Fruit fly (Drosophila melanogaster): ENCODE data around the gene srp.

srp gene

DNA sequence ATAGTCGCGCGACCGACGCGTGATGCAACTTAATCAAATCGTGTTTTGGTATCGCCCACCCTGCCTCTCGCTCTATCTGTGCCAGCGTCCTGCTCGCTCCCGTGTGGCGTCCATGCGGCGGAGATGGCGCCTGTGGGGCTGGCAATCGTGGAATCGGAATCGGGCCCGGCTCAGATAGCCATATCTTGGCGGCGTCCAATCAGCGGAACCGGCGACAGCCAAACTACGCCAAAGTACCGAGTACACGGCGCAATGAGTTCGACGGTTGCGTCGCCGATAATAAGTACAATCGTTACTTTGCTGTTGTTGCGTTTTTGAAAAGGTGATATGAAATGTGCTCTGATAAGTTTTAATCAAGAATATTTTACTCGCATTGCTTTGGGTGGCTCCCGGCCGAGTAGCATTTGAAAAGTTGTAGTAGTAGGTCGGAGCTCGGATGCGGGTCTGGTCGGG, at the start of gene srp:
Gene srp (plus strand): TSS at position 391 of the 453 bp plus-strand sequence.
- no peak for TF ChIP-seq CG17801 (GFP tag; optimal IDR thresholded peaks at IDR 0.05; ENCODE audit: partially characterized antibody)

DNA sequence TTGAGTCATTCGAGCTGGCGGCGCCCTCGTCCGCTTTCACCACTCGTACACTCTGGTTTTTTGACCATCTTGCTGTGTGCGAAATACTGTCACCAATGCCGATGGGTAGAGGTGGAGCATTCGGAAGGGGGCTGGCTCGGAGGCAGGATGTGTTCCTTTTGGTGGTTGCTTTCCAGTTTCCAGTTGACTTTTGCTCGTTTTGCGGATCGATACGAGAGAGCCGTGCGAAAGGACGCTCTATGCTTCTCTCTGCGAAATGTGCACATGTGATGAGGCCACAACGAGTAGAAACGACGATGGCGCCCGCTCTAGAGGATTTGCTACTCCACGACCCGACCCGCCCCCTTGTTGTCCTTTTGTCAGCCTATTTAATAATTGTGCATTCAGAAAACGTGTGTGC, 48.2 kb upstream of the srp start:
- no peak for TF ChIP-seq CG17801 (GFP tag; optimal IDR thresholded peaks at IDR 0.05; ENCODE audit: partially characterized antibody)

DNA sequence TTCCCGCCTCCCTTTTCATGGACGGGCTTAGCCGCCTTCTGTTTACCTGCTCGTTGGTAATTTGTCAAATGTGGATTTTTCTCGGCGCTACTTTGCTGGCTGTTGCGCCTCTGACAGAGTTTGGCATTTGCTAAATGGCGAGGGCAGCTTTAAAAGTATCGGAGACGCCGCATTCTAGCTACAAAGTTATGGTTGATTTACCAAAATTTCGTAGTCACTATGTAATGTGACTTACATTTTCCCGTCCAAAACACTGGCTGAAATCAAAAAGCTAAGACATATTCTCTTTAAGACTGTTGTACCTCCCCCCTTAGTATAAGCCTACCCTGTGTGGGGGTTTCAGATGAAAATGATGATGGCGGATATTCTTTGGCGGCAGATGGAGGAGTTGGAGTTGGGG, 38.3 kb upstream of the srp start:
- no peak for TF ChIP-seq CG17801 (GFP tag; optimal IDR thresholded peaks at IDR 0.05; ENCODE audit: partially characterized antibody)

- no peak for TF ChIP-seq CG17801 (GFP tag; optimal IDR thresholded peaks at IDR 0.05; ENCODE audit: partially characterized antibody)
Observed at dm6 chr3R:15950843-15951242, 35.1 kb upstream of the srp start, which contains the start of the genes CG31088 and CG46383. TSS of gene CG31088 (minus strand) at chr3R:15950943. TSS of gene CG46383 (minus strand) at chr3R:15950943.

DNA sequence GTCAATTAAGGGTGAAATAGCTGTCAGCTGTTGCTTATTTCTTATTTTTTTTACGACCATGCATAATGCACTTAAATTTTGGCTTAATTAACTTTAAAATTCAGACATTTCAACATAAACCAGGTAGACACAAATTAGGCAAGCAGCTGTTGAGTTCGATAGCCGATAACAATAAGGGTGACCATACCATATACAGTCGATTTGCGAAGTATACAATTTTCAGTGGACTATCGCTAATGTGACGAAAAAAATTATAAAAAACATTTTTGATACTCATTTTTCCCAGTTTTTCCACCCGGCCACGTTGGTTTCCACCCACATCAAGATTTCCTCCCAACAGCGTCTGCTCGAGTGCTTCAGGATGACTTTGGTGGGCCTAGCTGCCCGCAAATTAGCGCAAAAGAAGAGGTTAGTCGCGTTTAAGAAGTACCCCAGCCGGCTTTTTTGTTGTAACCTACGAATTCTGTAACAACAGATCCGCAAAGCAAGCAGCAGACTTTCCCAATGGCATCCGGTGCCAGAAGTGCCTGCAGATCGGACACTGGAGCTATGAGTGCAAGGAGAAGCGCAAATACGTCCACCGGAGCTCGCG, 22.2 kb upstream of the srp start, which contains the start of the genes CG4287 and CG5516:
Gene CG4287 (minus strand): TSS at position 178 of the 592 bp plus-strand sequence.
Gene CG5516 (plus strand): TSS at position 195 of the 592 bp plus-strand sequence.
- peak; percentile 61 for TF ChIP-seq CG17801 (GFP tag; optimal IDR thresholded peaks at IDR 0.05; ENCODE audit: partially characterized antibody)

DNA sequence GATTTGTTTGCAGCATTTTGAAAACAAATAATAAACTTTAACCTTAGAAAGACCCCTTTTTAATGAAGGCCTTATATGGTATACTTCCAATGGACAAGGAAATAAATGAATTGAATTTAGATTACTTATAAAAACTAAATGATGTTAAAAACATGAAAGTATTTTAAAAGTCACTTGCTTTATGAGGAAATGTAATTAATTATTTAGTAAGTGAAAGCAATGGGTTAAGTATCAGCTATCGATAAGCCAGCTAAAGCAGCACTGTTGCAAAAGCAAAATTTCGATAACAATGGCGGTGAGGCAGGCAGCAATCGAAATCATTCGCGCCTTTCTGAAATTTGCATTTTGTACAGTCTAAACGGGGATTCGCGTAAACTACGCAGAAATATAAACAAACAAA, 20.8 kb upstream of the srp start, which contains the start of the genes CG32856 and Rbf2:
Gene CG32856 (minus strand): TSS at position 183 of the 400 bp plus-strand sequence.
Gene Rbf2 (plus strand): TSS at position 278 of the 400 bp plus-strand sequence.
- peak; percentile 93 for TF ChIP-seq CG17801 (GFP tag; optimal IDR thresholded peaks at IDR 0.05; ENCODE audit: partially characterized antibody)

DNA sequence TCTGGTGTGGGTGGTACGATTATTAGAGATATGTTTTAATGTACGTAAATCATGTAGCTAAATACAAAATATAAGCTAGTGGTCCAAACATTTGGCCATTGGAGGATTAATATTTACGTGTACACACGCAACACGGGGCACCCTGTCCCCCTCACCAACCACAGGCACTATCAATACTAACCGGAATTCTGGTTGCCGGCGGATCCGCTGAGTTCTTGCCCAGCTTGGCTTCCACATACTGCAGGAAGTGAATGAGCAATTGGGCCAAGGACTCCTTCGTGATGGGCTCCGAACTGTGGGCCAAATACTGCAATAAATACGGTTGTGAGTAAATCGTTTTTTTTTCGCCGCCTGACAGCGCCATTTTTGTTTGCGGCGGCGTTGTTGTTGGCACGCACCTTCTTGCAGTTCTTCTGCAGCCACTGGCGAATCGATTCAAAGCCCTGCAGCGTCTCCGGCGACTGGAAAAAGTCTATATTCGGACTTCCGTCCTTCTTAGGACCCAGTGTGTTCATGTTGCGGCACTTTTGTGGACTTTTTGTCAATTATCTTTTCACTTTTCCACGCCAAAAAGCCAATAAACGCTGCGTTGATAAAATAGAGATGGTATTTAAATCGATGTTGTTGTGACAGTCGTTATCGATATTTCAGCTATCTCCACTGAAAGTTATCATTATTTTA, 13.5 kb upstream of the srp start, which contains the start of gene mor:
Gene mor (minus strand): TSS at position 616 of the 681 bp plus-strand sequence.
- TF ChIP-seq CG17801 (GFP tag; optimal IDR thresholded peaks at IDR 0.05; ENCODE audit: partially characterized antibody) = no peak

- TF ChIP-seq CG17801 (GFP tag; optimal IDR thresholded peaks at IDR 0.05; ENCODE audit: partially characterized antibody) = no peak
Observed at dm6 chr3R:15972979-15973486, 12.9 kb upstream of the srp start, which contains the start of gene Hel89B. TSS of gene Hel89B (plus strand) at chr3R:15973298.

dm6 chr3R:15973488-15973975, 12.4 kb upstream of the srp start:
- no peak for TF ChIP-seq CG17801 (GFP tag; optimal IDR thresholded peaks at IDR 0.05; ENCODE audit: partially characterized antibody)

dm6 chr3R:15974235-15974634, 11.7 kb upstream of the srp start:
- peak; percentile 45 for TF ChIP-seq CG17801 (GFP tag; optimal IDR thresholded peaks at IDR 0.05; ENCODE audit: partially characterized antibody)

DNA sequence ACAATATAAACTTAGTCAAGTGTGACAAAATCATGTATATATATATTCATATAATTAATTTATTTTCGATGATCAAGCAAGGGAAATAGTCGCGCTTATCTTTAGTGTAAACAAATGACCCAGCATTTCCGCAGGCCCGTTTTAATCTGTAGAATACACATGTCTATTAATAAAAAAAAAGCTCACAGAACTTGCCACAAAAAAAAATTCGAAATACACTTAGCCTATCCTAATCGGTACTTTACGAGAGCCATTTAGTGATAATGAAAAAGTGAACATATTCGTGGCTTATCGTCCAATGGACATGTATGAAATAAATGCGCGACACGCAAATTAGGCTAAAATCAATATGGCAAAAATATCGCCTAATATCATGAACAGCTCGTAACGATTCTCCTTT, 10.8 kb upstream of the srp start:
- no peak for TF ChIP-seq CG17801 (GFP tag; optimal IDR thresholded peaks at IDR 0.05; ENCODE audit: partially characterized antibody)

dm6 chr3R:15983541-15984229, 2.3 kb upstream of the srp start:
- no peak for TF ChIP-seq CG17801 (GFP tag; optimal IDR thresholded peaks at IDR 0.05; ENCODE audit: partially characterized antibody)

- TF ChIP-seq CG17801 (GFP tag; optimal IDR thresholded peaks at IDR 0.05; ENCODE audit: partially characterized antibody) = no peak
Observed at dm6 chr3R:15984483-15985118, 1.4 kb upstream of the srp start.

DNA sequence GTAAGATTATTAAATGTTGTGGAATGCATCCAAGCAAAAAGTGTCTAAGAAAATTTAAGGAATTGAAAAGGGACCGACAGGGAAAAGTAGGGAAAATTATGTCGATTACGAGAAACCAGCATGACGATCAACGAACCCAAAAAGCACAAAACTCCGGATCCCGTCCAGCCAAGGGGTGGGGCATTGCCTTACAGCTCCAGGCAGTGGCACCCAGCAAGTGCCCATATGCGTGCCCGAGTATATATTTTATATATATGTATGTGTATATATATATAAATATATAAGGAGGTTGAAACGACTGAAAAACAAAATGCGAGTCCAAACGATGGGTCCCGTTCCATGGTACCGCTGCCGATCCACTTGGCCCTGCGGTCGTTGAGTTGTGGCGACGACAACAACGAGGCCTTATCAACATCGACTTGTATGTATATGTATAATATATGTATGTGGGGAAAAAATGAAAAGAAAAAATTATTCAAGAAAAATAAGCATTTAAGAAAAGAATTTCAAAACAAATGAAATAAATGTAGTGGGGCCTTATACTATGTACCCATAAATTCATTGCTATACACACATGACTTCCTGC, 1.2 kb downstream of the srp start:
- no peak for TF ChIP-seq CG17801 (GFP tag; optimal IDR thresholded peaks at IDR 0.05; ENCODE audit: partially characterized antibody)
